Fruit fly (Drosophila melanogaster) whole organism, prepupa: ENCODE data around the gene CG31675.

ENCODE experiments used
- CG10669 ChIP-seq: fragments of 200-800 bp; sonication (Bioruptor generic); optimal IDR thresholded peaks from 3 replicates; lab custom pipeline; 2018; ENCODE audit warnings: missing biosample characterization, mild to moderate bottlenecking, missing genetic modification characterization, moderate library complexity
- CG11294 ChIP-seq: fragments of 200-800 bp; sonication (Bioruptor generic); IDR thresholded peaks from 2 replicates; pipeline ENCODE4 v1.3.6; 2022; ENCODE audit warnings: missing biosample characterization, missing genetic modification characterization
- CG11762 ChIP-seq: fragments of 200-800 bp; sonication (Bioruptor generic); optimal IDR thresholded peaks from 3 replicates; lab custom pipeline; 2016; ENCODE audit warnings: missing biosample characterization, missing genetic modification characterization; ENCODE audit not compliant: insufficient read depth
- CG11902 ChIP-seq: fragments of 200-800 bp; sonication (Bioruptor generic); optimal IDR thresholded peaks from 3 replicates; lab custom pipeline; 2016; ENCODE audit warnings: missing biosample characterization, missing genetic modification characterization
- CG15336 ChIP-seq: fragments of 200-800 bp; sonication (Bioruptor generic); IDR thresholded peaks from 2 replicates; pipeline ENCODE4 v1.3.6; 2022; ENCODE audit warnings: missing biosample characterization, missing genetic modification characterization
- CG1621 ChIP-seq: fragments of 200-800 bp; sonication (Bioruptor generic); optimal IDR thresholded peaks from 3 replicates; lab custom pipeline; 2018; ENCODE audit warnings: missing biosample characterization, mild to moderate bottlenecking, missing genetic modification characterization
- CG16779 ChIP-seq: fragments of 200-800 bp; sonication (Bioruptor generic); optimal IDR thresholded peaks from 3 replicates; lab custom pipeline; 2017; ENCODE audit warnings: missing biosample characterization, mild to moderate bottlenecking, missing genetic modification characterization
- CG3032 ChIP-seq: fragments of 200-800 bp; optimal IDR thresholded peaks from 2 replicates; lab custom pipeline; 2019; ENCODE audit warnings: missing biosample characterization, mild to moderate bottlenecking, missing genetic modification characterization, moderate library complexity
- CG31627 ChIP-seq: fragments of 200-800 bp; sonication (Bioruptor generic); optimal IDR thresholded peaks from 3 replicates; lab custom pipeline; 2016; ENCODE audit warnings: missing biosample characterization, missing genetic modification characterization
- CG32006 ChIP-seq: fragments of 200-800 bp; sonication (Bioruptor generic); optimal IDR thresholded peaks from 3 replicates; lab custom pipeline; 2017; ENCODE audit warnings: missing biosample characterization, mild to moderate bottlenecking, missing genetic modification characterization
- CG34406 ChIP-seq: fragments of 200-800 bp; sonication (Bioruptor generic); optimal IDR thresholded peaks from 3 replicates; lab custom pipeline; 2016; ENCODE audit warnings: missing biosample characterization, missing genetic modification characterization
- CG3919 ChIP-seq: fragments of 200-800 bp; sonication (Bioruptor generic); optimal IDR thresholded peaks from 3 replicates; lab custom pipeline; 2016; ENCODE audit warnings: missing biosample characterization, missing genetic modification characterization
- CG4318 ChIP-seq: fragments of 200-800 bp; sonication (Bioruptor generic); optimal IDR thresholded peaks from 3 replicates; lab custom pipeline; 2017; ENCODE audit warnings: missing biosample characterization, mild to moderate bottlenecking, missing genetic modification characterization
- CG6163 ChIP-seq: fragments of 200-800 bp; sonication (Bioruptor generic); IDR thresholded peaks from 3 replicates; pipeline ENCODE4 v1.3.6; 2022; ENCODE audit warnings: missing biosample characterization, missing genetic modification characterization
- CG6276 ChIP-seq: fragments of 200-800 bp; sonication (Bioruptor generic); optimal IDR thresholded peaks from 2 replicates; lab custom pipeline; 2017; ENCODE audit warnings: missing biosample characterization, mild to moderate bottlenecking, missing genetic modification characterization
- CG6808 ChIP-seq: fragments of 200-800 bp; sonication (Bioruptor generic); optimal IDR thresholded peaks from 3 replicates; lab custom pipeline; 2017; ENCODE audit warnings: missing biosample characterization, missing genetic modification characterization, mild to moderate bottlenecking, moderate library complexity, missing genetic modification reagents
- CG6854 ChIP-seq: fragments of 200-800 bp; sonication (Bioruptor generic); optimal IDR thresholded peaks from 2 replicates; lab custom pipeline; 2017; ENCODE audit warnings: missing biosample characterization, mild to moderate bottlenecking, missing genetic modification characterization
- CG8119 ChIP-seq: fragments of 200-800 bp; sonication (Bioruptor generic); IDR thresholded peaks from 3 replicates; pipeline ENCODE4 v1.3.6; 2022; ENCODE audit warnings: missing biosample characterization, missing genetic modification characterization
- CG8319 ChIP-seq: fragments of 200-800 bp; sonication (Bioruptor generic); optimal IDR thresholded peaks from 3 replicates; lab custom pipeline; 2016; ENCODE audit warnings: missing biosample characterization, missing genetic modification characterization
- Eip78C ChIP-seq: fragments of 200-800 bp; sonication (Bioruptor generic); peaks from one replicate; lab custom pipeline; 2016; ENCODE audit warnings: missing biosample characterization, missing genetic modification characterization
- Ets21C ChIP-seq: fragments of 200-800 bp; sonication (Bioruptor generic); optimal IDR thresholded peaks from 3 replicates; lab custom pipeline; 2016; ENCODE audit warnings: missing biosample characterization, missing genetic modification characterization
- Gug ChIP-seq: fragments of 200-800 bp; sonication (Bioruptor generic); IDR thresholded peaks from 2 replicates; pipeline ENCODE4 v1.3.6; 2022; ENCODE audit warnings: missing biosample characterization, missing genetic modification characterization
- Hr38 ChIP-seq: sonication (Bioruptor generic); optimal IDR thresholded peaks from 2 replicates; lab custom pipeline; 2016; ENCODE audit warnings: missing biosample characterization, missing genetic modification characterization
- Hr4 ChIP-seq: fragments of 200-800 bp; sonication (Bioruptor generic); optimal IDR thresholded peaks from 3 replicates; lab custom pipeline; 2016; ENCODE audit warnings: missing biosample characterization, missing genetic modification characterization
- Lpt ChIP-seq: fragments of 200-800 bp; sonication (Bioruptor generic); optimal IDR thresholded peaks from 3 replicates; lab custom pipeline; 2016; ENCODE audit warnings: missing biosample characterization, missing genetic modification characterization
- OdsH ChIP-seq: fragments of 200-800 bp; sonication (Bioruptor generic); optimal IDR thresholded peaks from 3 replicates; lab custom pipeline; 2016; ENCODE audit warnings: missing biosample characterization, missing genetic modification characterization
- Sox14 ChIP-seq: fragments of 200-800 bp; sonication (Bioruptor generic); optimal IDR thresholded peaks from 3 replicates; lab custom pipeline; 2016; ENCODE audit warnings: missing biosample characterization, missing genetic modification characterization
- achi ChIP-seq: fragments of 200-800 bp; sonication (Bioruptor generic); optimal IDR thresholded peaks from 3 replicates; lab custom pipeline; 2016; ENCODE audit warnings: missing biosample characterization, missing genetic modification characterization
- acj6 ChIP-seq: fragments of 200-800 bp; sonication (Bioruptor generic); optimal IDR thresholded peaks from 3 replicates; lab custom pipeline; 2016; ENCODE audit warnings: missing biosample characterization, missing genetic modification characterization
- dac ChIP-seq: fragments of 200-800 bp; sonication (Bioruptor generic); optimal IDR thresholded peaks from 2 replicates; lab custom pipeline; 2017; ENCODE audit warnings: missing biosample characterization, mild to moderate bottlenecking, missing genetic modification characterization
- dsx ChIP-seq: fragments of 200-800 bp; optimal IDR thresholded peaks from 3 replicates; lab custom pipeline; 2019; ENCODE audit warnings: missing biosample characterization, mild to moderate bottlenecking, missing genetic modification characterization, moderate library complexity; ENCODE audit not compliant: poor library complexity, severe bottlenecking
- eg ChIP-seq: fragments of 200-800 bp; sonication (Bioruptor generic); IDR thresholded peaks from 3 replicates; pipeline ENCODE4 v1.3.6; 2022; ENCODE audit warnings: missing biosample characterization, missing genetic modification characterization
- esn ChIP-seq: fragments of 200-800 bp; sonication (Bioruptor generic); optimal IDR thresholded peaks from 2 replicates; lab custom pipeline; 2016; ENCODE audit warnings: missing biosample characterization, mild to moderate bottlenecking, missing genetic modification characterization, moderate library complexity
- fkh ChIP-seq: fragments of 200-800 bp; sonication (Bioruptor generic); optimal IDR thresholded peaks from 3 replicates; lab custom pipeline; 2017; ENCODE audit warnings: missing biosample characterization, mild to moderate bottlenecking, missing genetic modification characterization, moderate library complexity
- net ChIP-seq: fragments of 200-800 bp; sonication (Bioruptor generic); optimal IDR thresholded peaks from 3 replicates; lab custom pipeline; 2016; ENCODE audit warnings: missing biosample characterization, missing genetic modification characterization
- pdm3 ChIP-seq: fragments of 200-800 bp; sonication (Bioruptor generic); optimal IDR thresholded peaks from 3 replicates; lab custom pipeline; 2016; ENCODE audit warnings: missing biosample characterization, missing genetic modification characterization
- salr ChIP-seq, 2 experiments: fragments of 200-800 bp; sonication (Bioruptor generic); optimal IDR thresholded peaks; 3 replicates each; lab custom pipeline; 2016 to 2018; ENCODE audit warnings: missing biosample characterization in 2 of 2, missing genetic modification characterization in 2 of 2, mild to moderate bottlenecking in 1 of 2
- ss ChIP-seq, 2 experiments: fragments of 200-800 bp; sonication (Bioruptor generic); optimal IDR thresholded peaks; 2 replicates in 1 of 2; 3 replicates in 1 of 2; lab custom pipeline; 2017 to 2018; ENCODE audit warnings: mild to moderate bottlenecking in 2 of 2, missing biosample characterization in 2 of 2, missing genetic modification characterization in 2 of 2, moderate library complexity in 1 of 2
- topi ChIP-seq: fragments of 200-800 bp; sonication (Bioruptor generic); optimal IDR thresholded peaks from 3 replicates; lab custom pipeline; 2016; ENCODE audit warnings: missing biosample characterization, missing genetic modification characterization
- vri ChIP-seq: fragments of 200-800 bp; sonication (Bioruptor generic); optimal IDR thresholded peaks from 3 replicates; lab custom pipeline; 2016; ENCODE audit warnings: missing biosample characterization, mild to moderate bottlenecking, missing genetic modification characterization

Gene CG31675

dm6 chr2L:20887273-20887672 lies 19.7 kb downstream of the CG31675 start:
- TF ChIP-seq CG6854 (GFP tag; lab: Kevin White, UChicago): no peak
- TF ChIP-seq esn (GFP tag; lab: Kevin White, UChicago): no peak
- no peak for TF ChIP-seq CG32006
- no peak for TF ChIP-seq CG34406 (GFP tag; lab: Kevin White, UChicago)
- TF ChIP-seq OdsH (GFP tag; lab: Kevin White, UChicago): no peak
- no peak for TF ChIP-seq Gug (GFP tag; lab: Robert Waterston, UW)
- TF ChIP-seq CG10669 (GFP tag; lab: Kevin White, UChicago): no peak
- TF ChIP-seq topi: no peak
- no peak for TF ChIP-seq CG1621 (tag; lab: Kevin White, UChicago)
- no peak for TF ChIP-seq CG8319 (GFP tag; lab: Kevin White, UChicago)

dm6 chr2L:20889857-20890606 lies 22.5 kb downstream of the CG31675 start:
- TF ChIP-seq CG6808 (GFP tag; lab: Kevin White, UChicago) (no peak), Eip78C (GFP tag; lab: Kevin White, UChicago) (peak; percentile 74), fkh (GFP tag; lab: Kevin White, UChicago) (peak; percentile 63), eg (GFP tag; lab: Robert Waterston, UW) (peak; percentile 55; the same call in 1 of the 3 replicates), CG32006 (peak; percentile 37), dac (GFP tag; lab: Kevin White, UChicago) (peak; percentile 35), CG16779 (tag; lab: Kevin White, UChicago) (no peak), Hr4 (GFP tag; lab: Kevin White, UChicago) (peak; percentile 56), CG6276 (GFP tag; lab: Kevin White, UChicago) (peak; percentile 53), pdm3 (GFP tag; lab: Kevin White, UChicago) (no peak), CG11294 (GFP tag; lab: Robert Waterston, UW) (peak; percentile 35; the same call in 1 of the 2 replicates), Hr38 (GFP tag; lab: Kevin White, UChicago) (no peak), OdsH (GFP tag; lab: Kevin White, UChicago) (peak; percentile 17), CG15336 (GFP tag; lab: Robert Waterston, UW) (peak; percentile 22; the same call in 1 of the 2 replicates)

dm6 chr2L:20891188-20891587 lies 23.6 kb downstream of the CG31675 start:
- TF ChIP-seq vri (GFP tag; lab: Kevin White, UChicago) (peak; percentile 8), CG3919 (peak; percentile 29), CG6163 (GFP tag; lab: Robert Waterston, UW) (peak; percentile 57), CG4318 (GFP tag; lab: Kevin White, UChicago) (no peak), Lpt (peak; percentile 41), CG15336 (GFP tag; lab: Robert Waterston, UW) (peak; percentile 41; the same call in 1 of the 2 replicates), eg (GFP tag; lab: Robert Waterston, UW) (peak; percentile 75; the same call in 2 of the 3 replicates), CG32006 (peak; percentile 27), dsx (peak; percentile 49), esn (GFP tag; lab: Kevin White, UChicago) (no peak), OdsH (GFP tag; lab: Kevin White, UChicago) (peak; percentile 33), Eip78C (GFP tag; lab: Kevin White, UChicago) (peak; percentile 64), CG31627 (GFP tag; lab: Kevin White, UChicago) (no peak), CG11902 (GFP tag; lab: Kevin White, UChicago) (no peak), ss (GFP tag; optimal IDR thresholded peaks at IDR 0.05; lab: Kevin White, UChicago) (peak in 1 of 2 experiments; percentile 26), CG3032 (tag; lab: Kevin White, UChicago) (peak; percentile 9), CG11762 (GFP tag; lab: Kevin White, UChicago) (no peak), net (GFP tag; lab: Kevin White, UChicago) (no peak), Ets21C (no peak), Hr4 (GFP tag; lab: Kevin White, UChicago) (peak; percentile 23), pdm3 (GFP tag; lab: Kevin White, UChicago) (peak; percentile 23), achi (GFP tag; lab: Kevin White, UChicago) (peak; percentile 15), Gug (GFP tag; lab: Robert Waterston, UW) (no peak), fkh (GFP tag; lab: Kevin White, UChicago) (peak; percentile 55), salr (GFP tag; optimal IDR thresholded peaks at IDR 0.05; lab: Kevin White, UChicago) (peak in 1 of 2 experiments; percentile 30), CG10669 (GFP tag; lab: Kevin White, UChicago) (peak; percentile 1), CG6276 (GFP tag; lab: Kevin White, UChicago) (peak; percentile 35), acj6 (peak; percentile 7), Sox14 (GFP tag; lab: Kevin White, UChicago) (peak; percentile 35), CG8119 (peak; percentile 38; the same call in 1 of the 3 replicates)
